Worm (Caenorhabditis elegans): ENCODE results near the gene C10A4.3.

DNA sequence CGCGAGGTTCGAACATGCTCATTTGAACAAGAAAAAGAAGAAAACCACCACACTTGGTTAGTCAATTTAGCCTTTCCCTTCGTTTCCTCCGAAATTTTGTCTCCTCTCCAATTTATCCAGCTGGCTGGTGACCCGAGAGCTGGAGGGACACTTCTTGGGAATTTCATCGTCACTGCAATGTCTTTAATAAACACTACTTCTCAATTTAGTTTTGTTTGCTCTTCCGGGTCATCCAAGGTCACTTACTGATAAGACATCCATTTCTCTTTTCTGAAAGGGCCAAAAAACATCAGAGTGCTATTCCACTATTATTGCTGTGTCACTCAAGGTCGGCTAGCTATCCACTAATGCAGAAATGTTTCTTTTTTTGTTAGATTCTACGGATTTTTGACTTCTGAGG, at the start of gene C10A4.3:
- no peak for TF ChIP-seq ama-1 (optimal IDR thresholded peaks at IDR 0.05)
- no peak for TF ChIP-seq tbx-11 (GFP tag; IDR thresholded peaks at IDR 0.05)
- no peak for TF ChIP-seq B0310.2 (tag; optimal IDR thresholded peaks at IDR 0.05)
